Fruit fly (Drosophila melanogaster): ENCODE data around the gene CLIP-190.

Gene CLIP-190

dm6 chr2L:17379844-17380243 lies 4.7 kb upstream of the CLIP-190 start (continued):
- TF ChIP-seq Side (GFP tag; optimal IDR thresholded peaks at IDR 0.05) = peak; percentile 75
- no peak for TF ChIP-seq CG43689 (GFP tag; IDR thresholded peaks at IDR 0.05)
- peak; percentile 33 for TF ChIP-seq Fer3 (tag; optimal IDR thresholded peaks at IDR 0.05)
- TF ChIP-seq Ets97D (GFP tag; optimal IDR thresholded peaks at IDR 0.05) = peak; percentile 7
- TF ChIP-seq CG9932 (GFP tag; IDR thresholded peaks at IDR 0.05) = no peak
- TF ChIP-seq NC2α (GFP tag; optimal IDR thresholded peaks at IDR 0.05) = peak; percentile 89
- TF ChIP-seq salm (tag; optimal IDR thresholded peaks at IDR 0.05) = peak; percentile 78
- no peak for TF ChIP-seq dysf (GFP tag; IDR thresholded peaks at IDR 0.05)
- peak; percentile 19 for TF ChIP-seq Fer1 (GFP tag; optimal IDR thresholded peaks at IDR 0.05)
- TF ChIP-seq pnt (GFP tag; optimal IDR thresholded peaks at IDR 0.05) = peak; percentile 62
- TF ChIP-seq caup (GFP tag; optimal IDR thresholded peaks at IDR 0.05; ENCODE audit: severe bottlenecking) = peak; percentile 33
- TF ChIP-seq CHES-1-like (GFP tag; optimal IDR thresholded peaks at IDR 0.05) = peak; percentile 45
- TF ChIP-seq CG1832 (GFP tag; optimal IDR thresholded peaks at IDR 0.05) = no peak
- peak; percentile 98 for TF ChIP-seq sens (GFP tag)
- TF ChIP-seq sna (GFP tag; IDR thresholded peaks at IDR 0.05; ENCODE audit: partially characterized antibody) = no peak
- TF ChIP-seq CG33557 (GFP tag; optimal IDR thresholded peaks at IDR 0.05) = peak; percentile 84
- TF ChIP-seq CrebB (tag; optimal IDR thresholded peaks at IDR 0.05) = peak; percentile 72
- peak; percentile 32; the same call in 1 of the 3 replicates for TF ChIP-seq Optix (GFP tag; IDR thresholded peaks at IDR 0.05)
- peak; percentile 25 for TF ChIP-seq CG4617 (GFP tag; optimal IDR thresholded peaks at IDR 0.05; ENCODE audit: borderline replicate concordance)
- peak; percentile 26 for TF ChIP-seq CG10543 (GFP tag; optimal IDR thresholded peaks at IDR 0.05)
- no peak for TF ChIP-seq CG3726 (GFP tag; IDR thresholded peaks at IDR 0.05)
- peak; percentile 70 for TF ChIP-seq CG10979 (tag; optimal IDR thresholded peaks at IDR 0.05)
- TF ChIP-seq gce (GFP tag; IDR thresholded peaks at IDR 0.05) = peak; percentile 78
- TF ChIP-seq ems (GFP tag; optimal IDR thresholded peaks at IDR 0.05) = peak; percentile 56
- TF ChIP-seq sc (optimal IDR thresholded peaks at IDR 0.05) = no peak
- TF ChIP-seq sc (GFP tag; optimal IDR thresholded peaks at IDR 0.05) = peak; percentile 80
- TF ChIP-seq exex (tag; optimal IDR thresholded peaks at IDR 0.05) = no peak
- TF ChIP-seq zfh2 (GFP tag; optimal IDR thresholded peaks at IDR 0.05) = no peak
- no peak for TF ChIP-seq CG3281 (GFP tag; optimal IDR thresholded peaks at IDR 0.05)
- peak; percentile 4 for TF ChIP-seq chn (GFP tag; optimal IDR thresholded peaks at IDR 0.05)
- 0 out of 2 replicates have a peak, but pooled peaks have one; percentile 27 for TF ChIP-seq dati (GFP tag; IDR thresholded peaks at IDR 0.05)
- peak; percentile 77 for TF ChIP-seq CG1233 (GFP tag; optimal IDR thresholded peaks at IDR 0.05)
- peak; percentile 80 for TF ChIP-seq otp (GFP tag; IDR thresholded peaks at IDR 0.05)
- no peak for TF ChIP-seq ase (GFP tag; IDR thresholded peaks at IDR 0.05)
- peak in 1 of 2 experiments; percentile 62 for TF ChIP-seq Hr51 (GFP tag; optimal IDR thresholded peaks at IDR 0.05)
- peak; percentile 45 for TF ChIP-seq CG13424 (tag; optimal IDR thresholded peaks at IDR 0.05)
- TF ChIP-seq sim (GFP tag; IDR thresholded peaks at IDR 0.05) = peak; percentile 81
- TF ChIP-seq CG30403 (GFP tag; optimal IDR thresholded peaks at IDR 0.05) = peak; percentile 10
- TF ChIP-seq gcm (GFP tag; optimal IDR thresholded peaks at IDR 0.05) = peak; percentile 72
- peak; percentile 15 for TF ChIP-seq nmo (GFP tag; optimal IDR thresholded peaks at IDR 0.05)
- TF ChIP-seq CG17361 (GFP tag; IDR thresholded peaks at IDR 0.05) = peak; percentile 51; the same call in 2 of the 3 replicates
- peak; percentile 24 for TF ChIP-seq dm (GFP tag; optimal IDR thresholded peaks at IDR 0.05)
- TF ChIP-seq aop (GFP tag; IDR thresholded peaks at IDR 0.05) = 0 out of 2 replicates have a peak, but pooled peaks have one; percentile 44
- 0 out of 3 replicates have a peak, but pooled peaks have one; percentile 54 for TF ChIP-seq H15 (GFP tag; IDR thresholded peaks at IDR 0.05)
- TF ChIP-seq twi (tag; optimal IDR thresholded peaks at IDR 0.05) = peak; percentile 64
- peak; percentile 72 for TF ChIP-seq onecut (GFP tag; IDR thresholded peaks at IDR 0.05)
- TF ChIP-seq CG8281 (tag; optimal IDR thresholded peaks at IDR 0.05) = peak; percentile 41
- TF ChIP-seq Usf (GFP tag; optimal IDR thresholded peaks at IDR 0.05) = peak; percentile 12
- TF ChIP-seq CG13287 (GFP tag; IDR thresholded peaks at IDR 0.05; ENCODE audit: partially characterized antibody) = no peak
- peak; percentile 74 for TF ChIP-seq nerfin-1 (tag; optimal IDR thresholded peaks at IDR 0.05)
- no peak for TF ChIP-seq vnd (GFP tag; IDR thresholded peaks at IDR 0.05; ENCODE audit: partially characterized antibody)
